Fruit fly (Drosophila melanogaster) whole organism, wandering third instar larva: Measurements from ENCODE around the gene CG7011.

Source experiments
- Hnf4 ChIP-seq: fragments of 200-800 bp; sonication (Bioruptor generic); optimal IDR thresholded peaks from 2 replicates; lab custom pipeline; 2016; ENCODE audit warnings: missing biosample characterization, mild to moderate bottlenecking, missing genetic modification characterization
- Hr83 ChIP-seq: fragments of 200-300 bp; sonication (Bioruptor generic); optimal IDR thresholded peaks from 2 replicates; lab custom pipeline; 2016; ENCODE audit warnings: missing biosample characterization, mild to moderate bottlenecking, missing genetic modification characterization, moderate library complexity; ENCODE audit not compliant: poor library complexity, severe bottlenecking
- OdsH ChIP-seq: fragments of 200-800 bp; sonication (Bioruptor generic); optimal IDR thresholded peaks from 2 replicates; lab custom pipeline; 2016; ENCODE audit warnings: missing biosample characterization, mild to moderate bottlenecking, missing genetic modification characterization
- dl ChIP-seq, 2 experiments: fragments of 175-275, 200-275 bp in 1 of 2; fragments of 200-275 bp in 1 of 2; sonication (Bioruptor generic); optimal IDR thresholded peaks; lab custom pipeline; 2018; ENCODE audit warnings: mild to moderate bottlenecking in 2 of 2, missing biosample characterization in 2 of 2, missing genetic modification characterization in 2 of 2, moderate library complexity in 2 of 2; ENCODE audit not compliant: partially characterized antibody in 2 of 2, insufficient read depth in 1 of 2
- foxo ChIP-seq, 2 experiments: fragments of 200-800 bp; sonication (Bioruptor generic); optimal IDR thresholded peaks; 2 replicates in 1 of 2; 3 replicates in 1 of 2; lab custom pipeline; 2016 to 2017; ENCODE audit warnings: missing biosample characterization in 2 of 2, missing genetic modification characterization in 2 of 2
- h ChIP-seq: fragments of 200-800 bp; sonication (Bioruptor generic); optimal IDR thresholded peaks from 3 replicates; lab custom pipeline; 2016; ENCODE audit warnings: missing biosample characterization, mild to moderate bottlenecking, missing genetic modification characterization
- lola ChIP-seq: fragments of >200 bp; optimal IDR thresholded peaks from 2 replicates; lab custom pipeline; 2017; ENCODE audit warnings: missing biosample characterization, missing genetic modification characterization
- psq ChIP-seq: fragments of 200-800 bp; sonication (Bioruptor generic); optimal IDR thresholded peaks from 3 replicates; lab custom pipeline; 2017; ENCODE audit warnings: missing biosample characterization, mild to moderate bottlenecking, missing genetic modification characterization, moderate library complexity
- sage ChIP-seq: fragments of 200-800 bp; sonication (Bioruptor generic); optimal IDR thresholded peaks from 2 replicates; lab custom pipeline; 2016; ENCODE audit warnings: missing biosample characterization, mild to moderate bottlenecking, missing genetic modification characterization

- TF ChIP-seq dl (GFP tag; optimal IDR thresholded peaks at IDR 0.05; lab: Kevin White, UChicago; ENCODE audit: insufficient read depth in 1 of 2, partially characterized antibody in 2 of 2) = no peak
- no peak for TF ChIP-seq OdsH (GFP tag; lab: Kevin White, UChicago)
- TF ChIP-seq Hr83 (GFP tag; lab: Kevin White, UChicago) = no peak
- TF ChIP-seq psq = no peak
- no peak for TF ChIP-seq foxo (GFP tag; optimal IDR thresholded peaks at IDR 0.05; lab: Kevin White, UChicago)
- TF ChIP-seq h (GFP tag; lab: Kevin White, UChicago) = no peak
- TF ChIP-seq sage (GFP tag; lab: Kevin White, UChicago) = no peak
- TF ChIP-seq lola (GFP tag; lab: Kevin White, UChicago) = no peak
- TF ChIP-seq Hnf4 (GFP tag; lab: Kevin White, UChicago) = no peak
These were observed 1.4 kb downstream of the CG7011 start for dm6 chr3L:15162005-15162404.
